Fruit fly (Drosophila melanogaster): ENCODE measurements around the gene CG42613.

The CG42613 gene

dm6 chr3R:19014742-19015422, 85.9 kb downstream of the CG42613 start (continued):
- TF ChIP-seq Med (GFP tag): no peak
- no peak for TF ChIP-seq mirr (GFP tag; optimal IDR thresholded peaks at IDR 0.05)
- TF ChIP-seq dmrt99B (tag; optimal IDR thresholded peaks at IDR 0.05): peak; percentile 70
- peak; percentile 14; the same call in 1 of the 3 replicates for TF ChIP-seq tgo (GFP tag; IDR thresholded peaks at IDR 0.05)
- no peak for TF ChIP-seq Oaz (GFP tag; IDR thresholded peaks at IDR 0.05)
- TF ChIP-seq Taf1 (GFP tag; IDR thresholded peaks at IDR 0.05): no peak
- no peak for TF ChIP-seq CG8944 (GFP tag; optimal IDR thresholded peaks at IDR 0.05)
- TF ChIP-seq Bteb2 (GFP tag; optimal IDR thresholded peaks at IDR 0.05): no peak
- TF ChIP-seq lbe (GFP tag; optimal IDR thresholded peaks at IDR 0.05): no peak
- no peak for TF ChIP-seq insv (GFP tag; optimal IDR thresholded peaks at IDR 0.05)
- TF ChIP-seq CG1603 (tag; optimal IDR thresholded peaks at IDR 0.05): no peak
- 0 out of 2 replicates have a peak, but pooled peaks have one; percentile 5 for TF ChIP-seq ap (GFP tag; IDR thresholded peaks at IDR 0.05)
- TF ChIP-seq CG13287 (GFP tag; IDR thresholded peaks at IDR 0.05; ENCODE audit: partially characterized antibody): no peak
- TF ChIP-seq Dip3 (GFP tag; optimal IDR thresholded peaks at IDR 0.05): no peak
- TF ChIP-seq CG3065 (GFP tag; optimal IDR thresholded peaks at IDR 0.05): peak; percentile 17
- TF ChIP-seq CG14050 (GFP tag; IDR thresholded peaks at IDR 0.05): no peak; the same call in 2 of the 3 replicates
- TF ChIP-seq CG12236 (GFP tag; optimal IDR thresholded peaks at IDR 0.05): no peak
- TF ChIP-seq Abd-B (GFP tag; optimal IDR thresholded peaks at IDR 0.05): no peak
- TF ChIP-seq emc (GFP tag; optimal IDR thresholded peaks at IDR 0.05): no peak
- TF ChIP-seq CG12659 (GFP tag; optimal IDR thresholded peaks at IDR 0.05): peak; percentile 20
- no peak for TF ChIP-seq tna (GFP tag; IDR thresholded peaks at IDR 0.05; ENCODE audit: partially characterized antibody)
- TF ChIP-seq gcm2 (GFP tag; optimal IDR thresholded peaks at IDR 0.05): no peak
- TF ChIP-seq CG14965 (GFP tag; optimal IDR thresholded peaks at IDR 0.05; ENCODE audit: borderline replicate concordance): no peak
- no peak for TF ChIP-seq dm (GFP tag; optimal IDR thresholded peaks at IDR 0.05)
- TF ChIP-seq salm (tag; optimal IDR thresholded peaks at IDR 0.05): no peak
- no peak for TF ChIP-seq CG10543 (GFP tag; optimal IDR thresholded peaks at IDR 0.05)
- no peak for TF ChIP-seq Ets97D (GFP tag; optimal IDR thresholded peaks at IDR 0.05)
- no peak for TF ChIP-seq rib (GFP tag; IDR thresholded peaks at IDR 0.05)
- 0 out of 2 replicates have a peak, but pooled peaks have one; percentile 20 for TF ChIP-seq danr (GFP tag; IDR thresholded peaks at IDR 0.05)
- peak; percentile 30; the same call in 1 of the 2 replicates for TF ChIP-seq E2f2 (GFP tag; IDR thresholded peaks at IDR 0.05)
- peak; percentile 1 for TF ChIP-seq Ets65A (GFP tag)
- no peak for TF ChIP-seq knrl (GFP tag; IDR thresholded peaks at IDR 0.05; ENCODE audit: partially characterized antibody)
- no peak for TF ChIP-seq corto (GFP tag; optimal IDR thresholded peaks at IDR 0.05)
- no peak for TF ChIP-seq CG1647 (GFP tag; optimal IDR thresholded peaks at IDR 0.05)
- no peak for TF ChIP-seq Lim3 (GFP tag; IDR thresholded peaks at IDR 0.05)
- peak; percentile 23 for TF ChIP-seq tin (GFP tag; optimal IDR thresholded peaks at IDR 0.05)
- no peak for TF ChIP-seq Dfd (GFP tag; optimal IDR thresholded peaks at IDR 0.05)
- no peak for TF ChIP-seq ems (GFP tag; optimal IDR thresholded peaks at IDR 0.05)
- no peak for TF ChIP-seq CG6683 (GFP tag; optimal IDR thresholded peaks at IDR 0.05)
- TF ChIP-seq CG12391 (tag; optimal IDR thresholded peaks at IDR 0.05): peak; percentile 66
- no peak for TF ChIP-seq CG10431 (GFP tag; optimal IDR thresholded peaks at IDR 0.05)
- TF ChIP-seq B-H1 (GFP tag; IDR thresholded peaks at IDR 0.05): 0 out of 3 replicates have a peak, but pooled peaks have one; percentile 26
- no peak for TF ChIP-seq ranshi (GFP tag; IDR thresholded peaks at IDR 0.05)
- TF ChIP-seq Dad (GFP tag; optimal IDR thresholded peaks at IDR 0.05): no peak
- TF ChIP-seq CG13296 (GFP tag; optimal IDR thresholded peaks at IDR 0.05): no peak
- TF ChIP-seq sisA (GFP tag; IDR thresholded peaks at IDR 0.05): peak; percentile 62
- peak; percentile 56 for TF ChIP-seq oc (tag; optimal IDR thresholded peaks at IDR 0.05)
- no peak for TF ChIP-seq shn (GFP tag; optimal IDR thresholded peaks at IDR 0.05)
- no peak for TF ChIP-seq CG2116 (GFP tag; optimal IDR thresholded peaks at IDR 0.05)
- TF ChIP-seq caup (GFP tag; optimal IDR thresholded peaks at IDR 0.05; ENCODE audit: severe bottlenecking): no peak
